Fruit fly (Drosophila melanogaster) whole organism, embryonic: ENCODE results near the gene OS9.

Experiments
- BEAF-32 ChIP-seq: fragments of 200-800 bp; sonication (Bioruptor generic); optimal IDR thresholded peaks from 3 replicates; lab custom pipeline; 2017; ENCODE audit warnings: missing biosample characterization, missing genetic modification characterization, mild to moderate bottlenecking, moderate library complexity, missing genetic modification reagents
- CG10462 ChIP-seq: fragments of 200-800 bp; sonication (Bioruptor generic); optimal IDR thresholded peaks from 2 replicates; lab custom pipeline; 2016; ENCODE audit warnings: missing biosample characterization, missing genetic modification characterization
- CG12219 ChIP-seq: fragments of 200-800 bp; sonication (Bioruptor generic); optimal IDR thresholded peaks from 3 replicates; lab custom pipeline; 2018; ENCODE audit warnings: missing biosample characterization, mild to moderate bottlenecking, missing genetic modification characterization
- CG15696 ChIP-seq: fragments of 200-800 bp; sonication (Bioruptor generic); optimal IDR thresholded peaks from 2 replicates; lab custom pipeline; 2019; ENCODE audit warnings: missing biosample characterization, mild to moderate bottlenecking, missing genetic modification characterization, moderate library complexity
- CG16779 ChIP-seq: fragments of 200-800 bp; sonication (Bioruptor generic); IDR thresholded peaks from 2 replicates; pipeline ENCODE4 v1.3.6; 2022; ENCODE audit warnings: missing biosample characterization, missing genetic modification characterization
- CG16813 ChIP-seq: fragments of 200-800 bp; sonication (Bioruptor generic); IDR thresholded peaks from 3 replicates; pipeline ENCODE4 v1.3.6; 2022; ENCODE audit warnings: missing biosample characterization, missing genetic modification characterization; ENCODE audit not compliant: partially characterized antibody
- CG16815 ChIP-seq: fragments of 200-800 bp; sonication (Bioruptor generic); optimal IDR thresholded peaks from 3 replicates; lab custom pipeline; 2017; ENCODE audit warnings: missing biosample characterization, mild to moderate bottlenecking, missing genetic modification characterization
- CG17568 ChIP-seq: fragments of 200-800 bp; sonication (Bioruptor generic); optimal IDR thresholded peaks from 2 replicates; lab custom pipeline; 2018; ENCODE audit warnings: missing biosample characterization, mild to moderate bottlenecking, missing genetic modification characterization, moderate library complexity
- CG3065 ChIP-seq: fragments of 200-800 bp; sonication (Bioruptor generic); optimal IDR thresholded peaks from 2 replicates; lab custom pipeline; 2016; ENCODE audit warnings: missing biosample characterization, missing genetic modification characterization
- CG31365 ChIP-seq: fragments of 200-800 bp; sonication (Bioruptor generic); optimal IDR thresholded peaks from 2 replicates; lab custom pipeline; 2018; ENCODE audit warnings: missing biosample characterization, mild to moderate bottlenecking, missing genetic modification characterization
- CG42726 ChIP-seq: fragments of 200-800 bp; sonication (Bioruptor generic); IDR thresholded peaks from 2 replicates; pipeline ENCODE4 v1.3.6; 2022; ENCODE audit warnings: missing biosample characterization, missing genetic modification characterization; ENCODE audit not compliant: partially characterized antibody
- CG4730 ChIP-seq: fragments of 200-800 bp; sonication (Bioruptor generic); IDR thresholded peaks from 2 replicates; pipeline ENCODE4 v1.3.6; 2022; ENCODE audit warnings: missing biosample characterization, missing genetic modification characterization
- CG4854 ChIP-seq: fragments of 200-800 bp; sonication (Bioruptor generic); optimal IDR thresholded peaks from 2 replicates; lab custom pipeline; 2016; ENCODE audit warnings: missing biosample characterization, missing genetic modification characterization, inconsistent platforms
- CG6272 ChIP-seq: fragments of 200-800 bp; sonication (Bioruptor generic); IDR thresholded peaks from 2 replicates; pipeline ENCODE4 v1.3.6; 2022; ENCODE audit warnings: missing biosample characterization, missing genetic modification characterization
- CG7271 ChIP-seq: fragments of 200-800 bp; sonication (Bioruptor generic); optimal IDR thresholded peaks from 2 replicates; lab custom pipeline; 2018; ENCODE audit warnings: missing biosample characterization, mild to moderate bottlenecking, missing genetic modification characterization, moderate library complexity
- CG7839 ChIP-seq: fragments of 200-800 bp; sonication (Bioruptor generic); optimal IDR thresholded peaks from 3 replicates; lab custom pipeline; 2018; ENCODE audit warnings: missing biosample characterization, mild to moderate bottlenecking, missing genetic modification characterization, moderate library complexity
- CG9609 ChIP-seq: fragments of 200-800 bp; sonication (Bioruptor generic); optimal IDR thresholded peaks from 3 replicates; lab custom pipeline; 2016; ENCODE audit warnings: missing biosample characterization, missing genetic modification characterization
- CG9727 ChIP-seq: fragments of 200-800 bp; sonication (Bioruptor generic); optimal IDR thresholded peaks from 3 replicates; lab custom pipeline; 2017; ENCODE audit warnings: missing biosample characterization, mild to moderate bottlenecking, missing genetic modification characterization
- CoRest ChIP-seq: fragments of 200-800 bp; sonication (Bioruptor generic); optimal IDR thresholded peaks from 3 replicates; lab custom pipeline; 2018; ENCODE audit warnings: missing biosample characterization, mild to moderate bottlenecking, missing genetic modification characterization, moderate library complexity
- Dad ChIP-seq: fragments of 200-800 bp; sonication (Bioruptor generic); optimal IDR thresholded peaks from 3 replicates; lab custom pipeline; 2016; ENCODE audit warnings: missing biosample characterization, missing genetic modification characterization
- E2f2 ChIP-seq: fragments of 200-800 bp; sonication (Bioruptor generic); IDR thresholded peaks from 2 replicates; pipeline ENCODE4 v1.3.6; 2022; ENCODE audit warnings: missing biosample characterization, missing genetic modification characterization
- Hr39 ChIP-seq: fragments of >200 bp; optimal IDR thresholded peaks from 2 replicates; lab custom pipeline; 2017
- Hsf ChIP-seq: fragments of 200-800 bp; sonication (Bioruptor generic); optimal IDR thresholded peaks from 3 replicates; lab custom pipeline; 2016; ENCODE audit warnings: missing biosample characterization, missing genetic modification characterization
- Opbp ChIP-seq: fragments of 200-800 bp; sonication (Bioruptor generic); IDR thresholded peaks from 3 replicates; pipeline ENCODE4 v1.3.6; 2022; ENCODE audit warnings: missing biosample characterization, missing genetic modification characterization; ENCODE audit not compliant: partially characterized antibody
- Sox102F ChIP-seq: fragments of 200-800 bp; sonication (Bioruptor generic); optimal IDR thresholded peaks from 2 replicates; lab custom pipeline; 2018; ENCODE audit warnings: missing biosample characterization, mild to moderate bottlenecking, missing genetic modification characterization, moderate library complexity
- Xrp1 ChIP-seq: fragments of 200-800 bp; sonication (Bioruptor generic); IDR thresholded peaks from 2 replicates; pipeline ENCODE4 v1.3.6; 2022; ENCODE audit warnings: missing biosample characterization, missing genetic modification characterization
- ara ChIP-seq: fragments of 200-800 bp; sonication (Bioruptor generic); IDR thresholded peaks from 2 replicates; pipeline ENCODE4 v1.3.6; 2022; ENCODE audit warnings: missing biosample characterization, missing genetic modification characterization
- cwo ChIP-seq: fragments of 200-800 bp; sonication (Bioruptor generic); optimal IDR thresholded peaks from 3 replicates; lab custom pipeline; 2017; ENCODE audit warnings: missing biosample characterization, missing genetic modification characterization, mild to moderate bottlenecking, moderate library complexity, missing genetic modification reagents
- dimm ChIP-seq: fragments of 200-800 bp; sonication (Bioruptor generic); IDR thresholded peaks from 2 replicates; pipeline ENCODE4 v1.3.6; 2022; ENCODE audit warnings: missing biosample characterization, missing genetic modification characterization
- dm ChIP-seq: fragments of 200-800 bp; sonication (Bioruptor generic); optimal IDR thresholded peaks from 3 replicates; lab custom pipeline; 2016; ENCODE audit warnings: missing biosample characterization, missing genetic modification characterization
- gcm2 ChIP-seq: fragments of 200-800 bp; sonication (Bioruptor generic); optimal IDR thresholded peaks from 2 replicates; lab custom pipeline; 2016; ENCODE audit warnings: missing biosample characterization, missing genetic modification characterization
- gfzf ChIP-seq: fragments of 200-800 bp; sonication (Bioruptor generic); optimal IDR thresholded peaks from 2 replicates; lab custom pipeline; 2016; ENCODE audit warnings: missing biosample characterization, mild to moderate bottlenecking, missing genetic modification characterization, moderate library complexity
- grau ChIP-seq: fragments of 200-800 bp; optimal IDR thresholded peaks from 3 replicates; lab custom pipeline; 2019; ENCODE audit warnings: missing biosample characterization, mild to moderate bottlenecking, missing genetic modification characterization, moderate library complexity
- inv ChIP-seq: fragments of 200-800 bp; sonication (Bioruptor generic); IDR thresholded peaks from 2 replicates; pipeline ENCODE4 v1.3.6; 2022; ENCODE audit warnings: missing biosample characterization, missing genetic modification characterization; ENCODE audit not compliant: partially characterized antibody
- jing ChIP-seq: fragments of 200-800 bp; sonication (Bioruptor generic); optimal IDR thresholded peaks from 2 replicates; lab custom pipeline; 2018; ENCODE audit warnings: missing biosample characterization, mild to moderate bottlenecking, missing genetic modification characterization
- lola ChIP-seq, 3 experiments: fragments of >200 bp in 2 of 3; fragments of 200-800 bp in 1 of 3; sonication (Bioruptor generic) in 1 of 3; optimal IDR thresholded peaks; 2 replicates each; lab custom pipeline; 2017 to 2019; ENCODE audit warnings: missing biosample characterization in 3 of 3, missing genetic modification characterization in 3 of 3, mild to moderate bottlenecking in 1 of 3, moderate library complexity in 1 of 3
- nau ChIP-seq: fragments of 200-800 bp; sonication (Bioruptor generic); optimal IDR thresholded peaks from 3 replicates; lab custom pipeline; 2017; ENCODE audit warnings: missing biosample characterization, mild to moderate bottlenecking, missing genetic modification characterization, missing genetic modification reagents
- oc ChIP-seq: fragments of 200-800 bp; sonication (Bioruptor generic); optimal IDR thresholded peaks from 2 replicates; lab custom pipeline; 2018; ENCODE audit warnings: missing biosample characterization, mild to moderate bottlenecking, missing genetic modification characterization, moderate library complexity
- otp ChIP-seq: fragments of 200-800 bp; sonication (Bioruptor generic); IDR thresholded peaks from 3 replicates; pipeline ENCODE4, ENCODE4 v1.3.6; 2022; ENCODE audit warnings: missing biosample characterization, missing genetic modification characterization
- pan ChIP-seq, 4 experiments: fragments of >200 bp in 3 of 4; fragments of 200-800 bp in 1 of 4; sonication (Bioruptor generic) in 1 of 4; optimal IDR thresholded peaks in 3 of 4; IDR thresholded peaks in 1 of 4; 2 replicates each; pipeline versions ENCODE4 v1.3.6 to Lab custom; 2017 to 2022; ENCODE audit warnings: missing biosample characterization in 2 of 4, missing genetic modification characterization in 2 of 4, mixed read lengths in 1 of 4
- pb ChIP-seq: fragments of 200-800 bp; sonication (Bioruptor generic); optimal IDR thresholded peaks from 3 replicates; lab custom pipeline; 2016; ENCODE audit warnings: missing biosample characterization, missing genetic modification characterization
- phol ChIP-seq: fragments of 200-800 bp; sonication (Bioruptor generic); optimal IDR thresholded peaks from 3 replicates; lab custom pipeline; 2018; ENCODE audit warnings: missing biosample characterization, mild to moderate bottlenecking, missing genetic modification characterization, moderate library complexity
- pnt ChIP-seq: fragments of 200-800 bp; sonication (Bioruptor generic); optimal IDR thresholded peaks from 3 replicates; lab custom pipeline; 2016; ENCODE audit warnings: missing biosample characterization, missing genetic modification characterization
- pros ChIP-seq: fragments of 200-800 bp; sonication (Bioruptor generic); optimal IDR thresholded peaks from 3 replicates; lab custom pipeline; 2019; ENCODE audit warnings: missing biosample characterization, mild to moderate bottlenecking, missing genetic modification characterization, moderate library complexity
- row ChIP-seq: fragments of 200-800 bp; sonication (Bioruptor generic); IDR thresholded peaks from 3 replicates; pipeline ENCODE4 v1.3.6; 2022; ENCODE audit warnings: missing biosample characterization, missing genetic modification characterization
- unc-4 ChIP-seq: fragments of 200-800 bp; sonication (Bioruptor generic); IDR thresholded peaks from 2 replicates; pipeline ENCODE4 v1.3.6; 2022; ENCODE audit warnings: missing biosample characterization, missing genetic modification characterization; ENCODE audit not compliant: partially characterized antibody
- unpg ChIP-seq: fragments of 200-800 bp; sonication (Bioruptor generic); optimal IDR thresholded peaks from 3 replicates; lab custom pipeline; 2018; ENCODE audit warnings: missing biosample characterization, mild to moderate bottlenecking, missing genetic modification characterization, moderate library complexity
- usp ChIP-seq: fragments of >200 bp; optimal IDR thresholded peaks from 2 replicates; lab custom pipeline; 2017; ENCODE audit warnings: missing biosample characterization, missing genetic modification characterization

The OS9 gene

DNA sequence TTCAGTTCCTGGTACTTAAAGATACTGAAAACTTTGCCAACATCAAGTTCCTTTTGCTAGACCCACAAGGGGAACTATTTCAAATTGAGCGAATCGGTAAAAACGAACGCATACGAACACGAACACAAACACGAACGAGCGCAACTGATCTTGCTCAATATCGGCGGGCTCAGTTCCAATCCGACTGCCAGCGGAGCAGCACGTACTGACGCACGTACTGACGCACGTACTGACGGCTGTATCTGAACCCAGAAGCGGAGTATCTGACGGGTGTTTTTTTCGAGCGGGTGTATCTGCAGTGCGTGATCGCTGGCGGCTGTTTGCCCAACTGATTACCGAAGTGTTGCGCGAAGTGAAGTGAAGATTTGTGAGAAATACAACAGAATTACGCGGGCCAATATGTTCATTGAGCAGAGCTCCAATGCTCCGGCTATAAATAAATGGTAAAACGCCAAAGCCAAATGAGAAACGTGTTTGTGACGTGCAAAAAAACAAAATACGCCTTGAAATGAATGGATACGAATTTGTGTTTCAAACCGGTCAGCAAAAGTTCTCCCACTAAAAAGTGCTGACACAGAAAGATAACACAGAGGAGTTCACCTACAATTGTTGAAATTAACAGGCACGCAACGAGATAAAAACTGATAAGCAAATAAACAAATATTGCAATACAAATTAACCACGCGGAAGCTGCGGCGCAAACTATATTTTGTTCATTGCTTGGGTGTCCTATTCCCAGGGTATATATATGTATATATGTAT, 31.0 kb downstream of the OS9 start (continued):
- TF ChIP-seq CG4730 (GFP tag; lab: Robert Waterston, UW) (no peak), CG16813 (GFP tag; lab: Robert Waterston, UW) (0 out of 3 replicates have a peak, but pooled peaks have one; percentile 29), unc-4 (GFP tag; lab: Robert Waterston, UW) (no peak), CG31365 (tag; lab: Kevin White, UChicago) (no peak), CG6272 (GFP tag; lab: Robert Waterston, UW) (no peak), Opbp (GFP tag; lab: Robert Waterston, UW) (peak; percentile 60; the same call in 2 of the 3 replicates), CG9727 (GFP tag; lab: Kevin White, UChicago) (peak; percentile 21), dm (GFP tag; lab: Kevin White, UChicago) (no peak), Xrp1 (0 out of 2 replicates have a peak, but pooled peaks have one; percentile 25), jing (peak; percentile 26), CG16815 (GFP tag; lab: Kevin White, UChicago) (no peak), CG4854 (GFP tag; lab: Kevin White, UChicago) (no peak), pb (GFP tag; lab: Kevin White, UChicago) (peak; percentile 15), oc (peak; percentile 42), CG16779 (GFP tag; lab: Robert Waterston, UW) (no peak), ara (GFP tag; lab: Robert Waterston, UW) (no peak), nau (GFP tag; lab: Kevin White, UChicago) (no peak), CG7271 (tag; lab: Kevin White, UChicago) (no peak), CoRest (peak; percentile 10), pros (GFP tag; lab: Kevin White, UChicago) (peak; percentile 48), Sox102F (GFP tag; lab: Kevin White, UChicago) (no peak), usp (GFP tag; lab: Kevin White, UChicago) (no peak), dimm (GFP tag; lab: Robert Waterston, UW) (0 out of 2 replicates have a peak, but pooled peaks have one; percentile 14), BEAF-32 (GFP tag; lab: Kevin White, UChicago) (no peak), gcm2 (no peak), row (GFP tag; lab: Robert Waterston, UW) (peak; percentile 10; the same call in 1 of the 3 replicates), CG7839 (tag; lab: Kevin White, UChicago) (peak; percentile 3), CG9609 (GFP tag; lab: Kevin White, UChicago) (no peak), Dad (GFP tag; lab: Kevin White, UChicago) (peak; percentile 39), CG42726 (GFP tag; lab: Robert Waterston, UW) (peak; percentile 81), phol (tag; lab: Kevin White, UChicago) (no peak), CG10462 (GFP tag; lab: Kevin White, UChicago) (no peak), CG15696 (tag; lab: Kevin White, UChicago) (no peak), pnt (no peak), grau (tag; lab: Kevin White, UChicago) (peak; percentile 40), gfzf (GFP tag; lab: Kevin White, UChicago) (no peak), CG17568 (GFP tag; lab: Kevin White, UChicago) (peak; percentile 3), pan (optimal IDR thresholded peaks at IDR 0.05; lab: Kevin White, UChicago) (no peak), pan (GFP tag; optimal IDR thresholded peaks at IDR 0.05 in 1 of 2, IDR thresholded peaks at IDR 0.05 in 1 of 2) (peak in 1 of 2 experiments; percentile 33), Hr39 (lab: Kevin White, UChicago) (no peak), E2f2 (GFP tag; lab: Robert Waterston, UW) (peak; percentile 29; the same call in 1 of the 2 replicates), otp (GFP tag; lab: Robert Waterston, UW) (peak; percentile 74; the same call in 2 of the 3 replicates), cwo (GFP tag; lab: Kevin White, UChicago) (peak; percentile 44), Hsf (GFP tag; lab: Kevin White, UChicago) (no peak), CG3065 (GFP tag; lab: Kevin White, UChicago) (no peak), CG12219 (GFP tag; lab: Kevin White, UChicago) (peak; percentile 36), inv (GFP tag; lab: Robert Waterston, UW) (no peak), unpg (GFP tag; lab: Kevin White, UChicago) (no peak), lola (GFP tag; optimal IDR thresholded peaks at IDR 0.05; lab: Kevin White, UChicago) (no peak)
